Fruit fly (Drosophila melanogaster) whole organism, prepupa: Measurements from ENCODE around the gene Acp63F.

Source experiments
- CG10631 ChIP-seq: fragments of 200-800 bp; sonication (Bioruptor generic); optimal IDR thresholded peaks from 2 replicates; lab custom pipeline; 2016; ENCODE audit warnings: missing biosample characterization, missing genetic modification characterization
- CG10669 ChIP-seq: fragments of 200-800 bp; sonication (Bioruptor generic); optimal IDR thresholded peaks from 3 replicates; lab custom pipeline; 2018; ENCODE audit warnings: missing biosample characterization, mild to moderate bottlenecking, missing genetic modification characterization, moderate library complexity
- CG11294 ChIP-seq: fragments of 200-800 bp; sonication (Bioruptor generic); IDR thresholded peaks from 2 replicates; pipeline ENCODE4 v1.3.6; 2022; ENCODE audit warnings: missing biosample characterization, missing genetic modification characterization
- CG11762 ChIP-seq: fragments of 200-800 bp; sonication (Bioruptor generic); optimal IDR thresholded peaks from 3 replicates; lab custom pipeline; 2016; ENCODE audit warnings: missing biosample characterization, missing genetic modification characterization; ENCODE audit not compliant: insufficient read depth
- CG11902 ChIP-seq: fragments of 200-800 bp; sonication (Bioruptor generic); optimal IDR thresholded peaks from 3 replicates; lab custom pipeline; 2016; ENCODE audit warnings: missing biosample characterization, missing genetic modification characterization
- CG15336 ChIP-seq: fragments of 200-800 bp; sonication (Bioruptor generic); IDR thresholded peaks from 2 replicates; pipeline ENCODE4 v1.3.6; 2022; ENCODE audit warnings: missing biosample characterization, missing genetic modification characterization
- CG1621 ChIP-seq: fragments of 200-800 bp; sonication (Bioruptor generic); optimal IDR thresholded peaks from 3 replicates; lab custom pipeline; 2018; ENCODE audit warnings: missing biosample characterization, mild to moderate bottlenecking, missing genetic modification characterization
- CG3032 ChIP-seq: fragments of 200-800 bp; optimal IDR thresholded peaks from 2 replicates; lab custom pipeline; 2019; ENCODE audit warnings: missing biosample characterization, mild to moderate bottlenecking, missing genetic modification characterization, moderate library complexity
- CG31627 ChIP-seq: fragments of 200-800 bp; sonication (Bioruptor generic); optimal IDR thresholded peaks from 3 replicates; lab custom pipeline; 2016; ENCODE audit warnings: missing biosample characterization, missing genetic modification characterization
- CG32006 ChIP-seq: fragments of 200-800 bp; sonication (Bioruptor generic); optimal IDR thresholded peaks from 3 replicates; lab custom pipeline; 2017; ENCODE audit warnings: missing biosample characterization, mild to moderate bottlenecking, missing genetic modification characterization
- CG34406 ChIP-seq: fragments of 200-800 bp; sonication (Bioruptor generic); optimal IDR thresholded peaks from 3 replicates; lab custom pipeline; 2016; ENCODE audit warnings: missing biosample characterization, missing genetic modification characterization
- CG4318 ChIP-seq: fragments of 200-800 bp; sonication (Bioruptor generic); optimal IDR thresholded peaks from 3 replicates; lab custom pipeline; 2017; ENCODE audit warnings: missing biosample characterization, mild to moderate bottlenecking, missing genetic modification characterization
- CG6163 ChIP-seq: fragments of 200-800 bp; sonication (Bioruptor generic); IDR thresholded peaks from 3 replicates; pipeline ENCODE4 v1.3.6; 2022; ENCODE audit warnings: missing biosample characterization, missing genetic modification characterization
- CG6792 ChIP-seq: fragments of 200-800 bp; sonication (Bioruptor generic); optimal IDR thresholded peaks from 3 replicates; lab custom pipeline; 2016; ENCODE audit warnings: missing biosample characterization, missing genetic modification characterization
- CG6808 ChIP-seq: fragments of 200-800 bp; sonication (Bioruptor generic); optimal IDR thresholded peaks from 3 replicates; lab custom pipeline; 2017; ENCODE audit warnings: missing biosample characterization, missing genetic modification characterization, mild to moderate bottlenecking, moderate library complexity, missing genetic modification reagents
- CG7368 ChIP-seq: fragments of 200-800 bp; sonication (Bioruptor generic); optimal IDR thresholded peaks from 3 replicates; lab custom pipeline; 2016; ENCODE audit warnings: missing biosample characterization, missing genetic modification characterization
- CG8119 ChIP-seq: fragments of 200-800 bp; sonication (Bioruptor generic); IDR thresholded peaks from 3 replicates; pipeline ENCODE4 v1.3.6; 2022; ENCODE audit warnings: missing biosample characterization, missing genetic modification characterization
- CG8632 ChIP-seq: fragments of 200-800 bp; sonication (Bioruptor generic); optimal IDR thresholded peaks from 3 replicates; lab custom pipeline; 2016; ENCODE audit warnings: missing biosample characterization, missing genetic modification characterization
- CG9139 ChIP-seq: fragments of 200-800 bp; sonication (Bioruptor generic); optimal IDR thresholded peaks from 3 replicates; lab custom pipeline; 2017; ENCODE audit warnings: missing biosample characterization, mild to moderate bottlenecking, missing genetic modification characterization
- Eip78C ChIP-seq: fragments of 200-800 bp; sonication (Bioruptor generic); peaks from one replicate; lab custom pipeline; 2016; ENCODE audit warnings: missing biosample characterization, missing genetic modification characterization
- Eip93F ChIP-seq: fragments of 200-800 bp; sonication (Bioruptor generic); optimal IDR thresholded peaks from 2 replicates; lab custom pipeline; 2016; ENCODE audit warnings: missing biosample characterization, mild to moderate bottlenecking, missing genetic modification characterization
- Ets21C ChIP-seq: fragments of 200-800 bp; sonication (Bioruptor generic); optimal IDR thresholded peaks from 3 replicates; lab custom pipeline; 2016; ENCODE audit warnings: missing biosample characterization, missing genetic modification characterization
- Gug ChIP-seq: fragments of 200-800 bp; sonication (Bioruptor generic); IDR thresholded peaks from 2 replicates; pipeline ENCODE4 v1.3.6; 2022; ENCODE audit warnings: missing biosample characterization, missing genetic modification characterization
- Hr38 ChIP-seq: sonication (Bioruptor generic); optimal IDR thresholded peaks from 2 replicates; lab custom pipeline; 2016; ENCODE audit warnings: missing biosample characterization, missing genetic modification characterization
- Hr4 ChIP-seq: fragments of 200-800 bp; sonication (Bioruptor generic); optimal IDR thresholded peaks from 3 replicates; lab custom pipeline; 2016; ENCODE audit warnings: missing biosample characterization, missing genetic modification characterization
- Lpt ChIP-seq: fragments of 200-800 bp; sonication (Bioruptor generic); optimal IDR thresholded peaks from 3 replicates; lab custom pipeline; 2016; ENCODE audit warnings: missing biosample characterization, missing genetic modification characterization
- OdsH ChIP-seq: fragments of 200-800 bp; sonication (Bioruptor generic); optimal IDR thresholded peaks from 3 replicates; lab custom pipeline; 2016; ENCODE audit warnings: missing biosample characterization, missing genetic modification characterization
- Sox15 ChIP-seq: fragments of 200-800 bp; sonication (Bioruptor generic); optimal IDR thresholded peaks from 3 replicates; lab custom pipeline; 2016; ENCODE audit warnings: missing biosample characterization, missing genetic modification characterization
- achi ChIP-seq: fragments of 200-800 bp; sonication (Bioruptor generic); optimal IDR thresholded peaks from 3 replicates; lab custom pipeline; 2016; ENCODE audit warnings: missing biosample characterization, missing genetic modification characterization
- cyc ChIP-seq: fragments of 200-800 bp; sonication (Bioruptor generic); optimal IDR thresholded peaks from 3 replicates; lab custom pipeline; 2016; ENCODE audit warnings: missing biosample characterization, missing genetic modification characterization
- eg ChIP-seq: fragments of 200-800 bp; sonication (Bioruptor generic); IDR thresholded peaks from 3 replicates; pipeline ENCODE4 v1.3.6; 2022; ENCODE audit warnings: missing biosample characterization, missing genetic modification characterization
- esn ChIP-seq: fragments of 200-800 bp; sonication (Bioruptor generic); optimal IDR thresholded peaks from 2 replicates; lab custom pipeline; 2016; ENCODE audit warnings: missing biosample characterization, mild to moderate bottlenecking, missing genetic modification characterization, moderate library complexity
- fkh ChIP-seq: fragments of 200-800 bp; sonication (Bioruptor generic); optimal IDR thresholded peaks from 3 replicates; lab custom pipeline; 2017; ENCODE audit warnings: missing biosample characterization, mild to moderate bottlenecking, missing genetic modification characterization, moderate library complexity
- net ChIP-seq: fragments of 200-800 bp; sonication (Bioruptor generic); optimal IDR thresholded peaks from 3 replicates; lab custom pipeline; 2016; ENCODE audit warnings: missing biosample characterization, missing genetic modification characterization
- pdm3 ChIP-seq: fragments of 200-800 bp; sonication (Bioruptor generic); optimal IDR thresholded peaks from 3 replicates; lab custom pipeline; 2016; ENCODE audit warnings: missing biosample characterization, missing genetic modification characterization
- ss ChIP-seq, 2 experiments: fragments of 200-800 bp; sonication (Bioruptor generic); optimal IDR thresholded peaks; 2 replicates in 1 of 2; 3 replicates in 1 of 2; lab custom pipeline; 2017 to 2018; ENCODE audit warnings: mild to moderate bottlenecking in 2 of 2, missing biosample characterization in 2 of 2, missing genetic modification characterization in 2 of 2, moderate library complexity in 1 of 2
- svp ChIP-seq: fragments of 200-800 bp; sonication (Bioruptor generic); peaks from one replicate; lab custom pipeline; 2016; ENCODE audit warnings: missing biosample characterization, missing genetic modification characterization
- topi ChIP-seq: fragments of 200-800 bp; sonication (Bioruptor generic); optimal IDR thresholded peaks from 3 replicates; lab custom pipeline; 2016; ENCODE audit warnings: missing biosample characterization, missing genetic modification characterization
- vri ChIP-seq: fragments of 200-800 bp; sonication (Bioruptor generic); optimal IDR thresholded peaks from 3 replicates; lab custom pipeline; 2016; ENCODE audit warnings: missing biosample characterization, mild to moderate bottlenecking, missing genetic modification characterization

Acp63F gene

DNA sequence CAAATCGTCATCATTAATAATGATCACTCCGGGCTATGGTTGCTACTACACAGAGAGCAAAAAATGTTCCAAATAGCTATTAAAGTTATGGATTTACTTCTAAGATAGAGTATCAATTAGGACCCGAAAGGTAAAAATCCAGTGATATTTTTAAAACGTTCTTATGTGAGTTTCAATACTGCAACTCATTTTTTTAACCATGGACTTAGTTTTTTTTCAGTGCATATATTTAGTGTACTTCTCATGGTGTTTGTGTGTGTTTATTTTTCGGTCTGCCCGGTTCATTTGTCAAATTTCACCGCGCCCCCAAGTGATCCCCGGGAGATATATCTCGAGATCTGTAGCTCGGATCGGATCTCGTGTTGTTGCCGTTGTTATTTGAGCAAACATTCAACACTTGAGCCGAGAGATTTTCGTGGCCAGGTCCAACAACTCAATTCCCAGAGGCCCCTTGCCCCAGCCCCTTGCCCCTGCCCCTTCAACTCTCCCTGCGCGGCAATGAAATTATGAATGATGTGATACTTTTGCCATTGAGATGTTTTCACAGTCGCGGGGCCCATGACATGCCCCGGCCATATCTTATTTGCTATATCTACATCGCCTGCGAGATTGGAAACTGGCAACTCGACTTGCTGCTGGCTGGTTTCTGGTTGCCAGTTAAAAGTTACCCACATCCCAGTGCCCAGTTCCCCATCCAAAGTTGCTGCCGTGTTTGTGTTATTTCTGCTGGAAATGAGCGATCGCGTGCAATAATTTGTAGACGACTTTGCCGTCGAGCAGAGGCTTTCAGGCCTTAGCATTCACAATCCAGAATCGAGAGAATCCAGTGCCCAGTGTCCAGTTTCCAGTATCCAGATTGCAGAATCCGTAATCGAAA, 46.6 kb upstream of the Acp63F start (continued):
- TF ChIP-seq CG15336 (GFP tag; lab: Robert Waterston, UW) (0 out of 2 replicates have a peak, but pooled peaks have one; percentile 17), topi (GFP tag; lab: Kevin White, UChicago) (peak; percentile 31), CG6808 (GFP tag; lab: Kevin White, UChicago) (no peak), CG11902 (no peak), OdsH (peak; percentile 40), CG1621 (no peak), fkh (GFP tag; lab: Kevin White, UChicago) (peak; percentile 63), Hr4 (GFP tag; lab: Kevin White, UChicago) (peak; percentile 33), Sox15 (GFP tag; lab: Kevin White, UChicago) (no peak), achi (peak; percentile 37), Gug (GFP tag; lab: Robert Waterston, UW) (no peak), CG8119 (GFP tag; lab: Robert Waterston, UW) (no peak; the same call in 2 of the 3 replicates), CG4318 (GFP tag; lab: Kevin White, UChicago) (no peak), CG11294 (GFP tag; lab: Robert Waterston, UW) (no peak), Ets21C (GFP tag; lab: Kevin White, UChicago) (no peak), CG6163 (GFP tag; lab: Robert Waterston, UW) (0 out of 3 replicates have a peak, but pooled peaks have one; percentile 53), svp (GFP tag; lab: Kevin White, UChicago) (peak; percentile 63), ss (GFP tag; optimal IDR thresholded peaks at IDR 0.05; lab: Kevin White, UChicago) (peak in 1 of 2 experiments; percentile 60), CG9139 (GFP tag; lab: Kevin White, UChicago) (no peak), Eip93F (GFP tag; lab: Kevin White, UChicago) (no peak), Hr38 (no peak), net (GFP tag; lab: Kevin White, UChicago) (no peak), CG3032 (tag; lab: Kevin White, UChicago) (no peak), Eip78C (peak; percentile 81), esn (GFP tag; lab: Kevin White, UChicago) (no peak), CG6792 (GFP tag; lab: Kevin White, UChicago) (no peak)

DNA sequence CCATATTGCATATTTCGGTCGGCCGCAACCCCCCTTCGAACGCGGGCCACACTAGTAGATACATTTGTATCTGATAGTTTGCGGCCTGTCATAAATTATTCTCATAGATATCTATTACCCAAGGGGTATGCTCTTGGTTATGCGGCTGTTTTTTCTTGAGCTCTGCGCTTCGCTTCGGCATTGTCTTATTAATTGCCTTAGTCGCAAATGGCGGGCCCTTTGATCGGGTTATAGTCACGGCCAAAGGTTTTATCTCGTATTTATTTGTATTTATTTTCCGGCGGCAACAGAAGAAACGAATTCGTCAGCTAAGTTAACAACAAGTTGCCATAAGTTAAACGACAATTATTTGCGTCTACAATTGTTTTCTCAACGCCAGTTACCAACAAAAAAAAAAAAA, 39.9 kb upstream of the Acp63F start:
- TF ChIP-seq topi (GFP tag; lab: Kevin White, UChicago) (no peak), cyc (no peak), fkh (GFP tag; lab: Kevin White, UChicago) (peak; percentile 28), achi (no peak)

DNA sequence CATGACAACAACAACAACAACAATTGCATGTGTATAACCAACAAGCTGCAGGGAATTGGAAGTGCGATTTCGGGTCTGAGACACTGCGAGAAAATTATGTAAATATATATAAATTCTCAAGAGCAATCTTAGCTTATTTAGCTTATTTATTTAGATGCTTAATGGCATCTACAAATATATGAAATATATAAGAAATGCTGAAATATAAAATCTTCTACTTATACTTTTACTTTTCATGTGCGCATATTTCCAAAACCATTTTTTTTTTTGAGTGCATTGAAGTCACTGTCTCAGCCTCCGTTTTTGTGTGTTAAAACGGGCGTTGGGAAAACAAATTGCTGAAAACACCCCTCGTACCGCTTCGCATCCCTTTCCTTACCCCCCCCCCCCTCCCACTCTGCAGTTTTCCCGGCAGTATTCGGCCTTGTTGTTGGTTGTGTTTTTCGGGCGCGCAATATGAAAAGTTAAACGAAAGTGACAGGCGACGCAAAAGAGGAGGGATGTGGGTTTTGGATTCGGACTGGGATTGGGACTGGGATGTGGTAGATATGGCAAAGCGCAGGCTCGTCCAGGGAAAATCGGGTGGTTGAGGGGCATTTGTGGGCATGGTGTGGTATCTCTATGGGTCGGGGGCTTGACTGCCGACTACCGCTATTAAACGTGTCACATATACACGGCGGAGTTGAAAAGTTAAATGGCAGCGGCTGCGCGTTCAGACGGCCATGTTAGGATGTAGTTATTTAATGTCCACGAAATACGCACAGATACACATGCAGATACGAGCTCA, 39.2 kb upstream of the Acp63F start:
- TF ChIP-seq Lpt (GFP tag; lab: Kevin White, UChicago): no peak
- TF ChIP-seq CG34406 (GFP tag; lab: Kevin White, UChicago): peak; percentile 6
- no peak for TF ChIP-seq CG10669 (GFP tag; lab: Kevin White, UChicago)
- TF ChIP-seq CG32006 (GFP tag; lab: Kevin White, UChicago): peak; percentile 33
- TF ChIP-seq CG8632: no peak
- TF ChIP-seq CG31627 (GFP tag; lab: Kevin White, UChicago): peak; percentile 2
- TF ChIP-seq esn (GFP tag; lab: Kevin White, UChicago): peak; percentile 12
- TF ChIP-seq Eip78C: peak; percentile 69
- peak; percentile 37; the same call in 1 of the 3 replicates for TF ChIP-seq CG8119 (GFP tag; lab: Robert Waterston, UW)
- TF ChIP-seq pdm3 (GFP tag; lab: Kevin White, UChicago): no peak
- TF ChIP-seq svp (GFP tag; lab: Kevin White, UChicago): peak; percentile 57
- TF ChIP-seq CG1621: no peak
- TF ChIP-seq OdsH: peak; percentile 17
- TF ChIP-seq achi: peak; percentile 26
- TF ChIP-seq Ets21C (GFP tag; lab: Kevin White, UChicago): no peak
- no peak for TF ChIP-seq fkh (GFP tag; lab: Kevin White, UChicago)
- no peak for TF ChIP-seq CG11762 (GFP tag; lab: Kevin White, UChicago)
- peak; percentile 62 for TF ChIP-seq CG15336 (GFP tag; lab: Robert Waterston, UW)
- TF ChIP-seq CG7368 (GFP tag; lab: Kevin White, UChicago): no peak
- TF ChIP-seq eg (GFP tag; lab: Robert Waterston, UW): peak; percentile 49; the same call in 1 of the 3 replicates
- no peak for TF ChIP-seq vri (GFP tag; lab: Kevin White, UChicago)
- TF ChIP-seq CG10631 (GFP tag; lab: Kevin White, UChicago): peak; percentile 17
- TF ChIP-seq Hr4 (GFP tag; lab: Kevin White, UChicago): peak; percentile 22
